Worm (Caenorhabditis elegans) whole organism, late embryonic: Measurements from ENCODE around the gene edg-1.

ENCODE experiments used
- C08G9.2 ChIP-seq: sonication (generic microtip); optimal IDR thresholded peaks from 2 replicates; lab custom pipeline; 2016; ENCODE audit warnings: mild to moderate bottlenecking, missing genetic modification characterization, moderate library complexity, missing compliant biosample characterization
- C38D4.7 ChIP-seq: fragments of 200-800 bp; sonication (Bioruptor generic); optimal IDR thresholded peaks from 2 replicates; lab custom pipeline; 2018; ENCODE audit warnings: mild to moderate bottlenecking, missing genetic modification characterization, moderate library complexity, missing compliant biosample characterization
- F13H6.1 ChIP-seq: sonication (generic microtip); optimal IDR thresholded peaks from 2 replicates; lab custom pipeline; 2016; ENCODE audit warnings: missing genetic modification characterization, missing compliant biosample characterization
- K09A11.1 ChIP-seq: sonication (generic microtip); optimal IDR thresholded peaks from 2 replicates; lab custom pipeline; 2017; ENCODE audit warnings: antibody characterized with exemption, mild to moderate bottlenecking, missing genetic modification characterization, missing compliant biosample characterization; ENCODE audit not compliant: insufficient read depth
- Y22D7AL.16 ChIP-seq: sonication (generic microtip); optimal IDR thresholded peaks from 2 replicates; lab custom pipeline; 2016; ENCODE audit warnings: missing genetic modification characterization, missing compliant biosample characterization
- ahr-1 ChIP-seq: sonication (generic microtip); optimal IDR thresholded peaks from 2 replicates; lab custom pipeline; 2016; ENCODE audit warnings: missing genetic modification characterization, missing compliant biosample characterization
- ceh-14 ChIP-seq: sonication (generic microtip); optimal IDR thresholded peaks from 2 replicates; lab custom pipeline; 2016; ENCODE audit warnings: missing genotype, missing genetic modification characterization, missing compliant biosample characterization
- ceh-18 ChIP-seq: sonication (generic microtip); optimal IDR thresholded peaks from 2 replicates; lab custom pipeline; 2016; ENCODE audit warnings: missing genetic modification characterization, missing compliant biosample characterization
- ceh-19 ChIP-seq: fragments of 200-800 bp; sonication (Bioruptor generic); optimal IDR thresholded peaks from 2 replicates; lab custom pipeline; 2018; ENCODE audit warnings: mild to moderate bottlenecking, missing genetic modification characterization, missing compliant biosample characterization
- ceh-24 ChIP-seq: sonication (generic microtip); optimal IDR thresholded peaks from 2 replicates; lab custom pipeline; 2016; ENCODE audit warnings: mild to moderate bottlenecking, missing genetic modification characterization, missing compliant biosample characterization
- ceh-30 ChIP-seq: fragments of 150-350 bp; optimal IDR thresholded peaks from 2 replicates; lab custom pipeline; 2014; ENCODE audit warnings: missing biosample characterization, missing genetic modification characterization
- ceh-34 ChIP-seq: sonication (generic microtip); optimal IDR thresholded peaks from 2 replicates; lab custom pipeline; 2016; ENCODE audit warnings: mild to moderate bottlenecking, missing genetic modification characterization, missing compliant biosample characterization
- ceh-9 ChIP-seq: sonication (generic microtip); optimal IDR thresholded peaks from 2 replicates; lab custom pipeline; 2016; ENCODE audit warnings: mild to moderate bottlenecking, missing genetic modification characterization, inconsistent platforms, missing compliant biosample characterization
- che-1 ChIP-seq: sonication (generic microtip); optimal IDR thresholded peaks from 2 replicates; lab custom pipeline; 2016; ENCODE audit warnings: mild to moderate bottlenecking, missing genetic modification characterization, missing compliant biosample characterization
- dmd-4 ChIP-seq: sonication (generic microtip); optimal IDR thresholded peaks from 2 replicates; lab custom pipeline; 2016; ENCODE audit warnings: borderline replicate concordance, missing genetic modification characterization, missing compliant biosample characterization
- elt-2 ChIP-seq: sonication (generic microtip); optimal IDR thresholded peaks from 2 replicates; lab custom pipeline; 2016; ENCODE audit warnings: missing genetic modification reagents, missing genetic modification characterization, missing compliant biosample characterization
- ets-4 ChIP-seq: sonication (generic microtip); optimal IDR thresholded peaks from 2 replicates; lab custom pipeline; 2016; ENCODE audit warnings: missing genetic modification characterization, missing compliant biosample characterization
- eyg-1 ChIP-seq: sonication (generic microtip); optimal IDR thresholded peaks from 2 replicates; lab custom pipeline; 2016; ENCODE audit warnings: missing genotype, missing genetic modification characterization, missing compliant biosample characterization
- fkh-10 ChIP-seq: fragments of 150-350 bp; optimal IDR thresholded peaks from 2 replicates; lab custom pipeline; 2014; ENCODE audit warnings: missing biosample characterization, missing genetic modification reagents, missing genetic modification characterization
- gmeb-2 ChIP-seq: sonication (generic microtip); optimal IDR thresholded peaks from 2 replicates; lab custom pipeline; 2016; ENCODE audit warnings: missing genetic modification characterization, inconsistent platforms, missing compliant biosample characterization
- hlh-13 ChIP-seq: fragments of 200-800 bp; sonication (Bioruptor generic); optimal IDR thresholded peaks from 2 replicates; lab custom pipeline; 2018; ENCODE audit warnings: mild to moderate bottlenecking, missing genetic modification characterization, missing compliant biosample characterization
- hlh-15 ChIP-seq: sonication (generic microtip); optimal IDR thresholded peaks from 2 replicates; lab custom pipeline; 2016; ENCODE audit warnings: missing genetic modification characterization, missing compliant biosample characterization
- hlh-6 ChIP-seq: sonication (generic microtip); optimal IDR thresholded peaks from 2 replicates; lab custom pipeline; 2016; ENCODE audit warnings: missing genotype, missing genetic modification characterization, missing compliant biosample characterization
- hlh-8 ChIP-seq: sonication (generic microtip); optimal IDR thresholded peaks from 2 replicates; lab custom pipeline; 2016; ENCODE audit warnings: missing genotype, missing genetic modification characterization, missing compliant biosample characterization
- madf-2 ChIP-seq: sonication (generic microtip); optimal IDR thresholded peaks from 2 replicates; lab custom pipeline; 2017; ENCODE audit warnings: missing genetic modification characterization, missing compliant biosample characterization
- mec-3 ChIP-seq: sonication (generic microtip); optimal IDR thresholded peaks from 2 replicates; lab custom pipeline; 2016; ENCODE audit warnings: borderline replicate concordance, missing genetic modification characterization, missing compliant biosample characterization
- nhr-232 ChIP-seq: sonication (generic microtip); optimal IDR thresholded peaks from 2 replicates; lab custom pipeline; 2016; ENCODE audit warnings: missing genetic modification characterization, missing compliant biosample characterization
- npax-4 ChIP-seq: sonication (generic microtip); optimal IDR thresholded peaks from 2 replicates; lab custom pipeline; 2016; ENCODE audit warnings: missing genetic modification characterization, missing compliant biosample characterization
- odd-2 ChIP-seq: sonication (generic microtip); optimal IDR thresholded peaks from 2 replicates; lab custom pipeline; 2017; ENCODE audit warnings: antibody characterized with exemption, mild to moderate bottlenecking, missing genetic modification characterization, missing compliant biosample characterization
- pag-3 ChIP-seq: sonication (generic microtip); optimal IDR thresholded peaks from 2 replicates; lab custom pipeline; 2016; ENCODE audit warnings: missing compliant biosample characterization, missing genetic modification characterization, borderline replicate concordance
- pat-9 ChIP-seq: fragments of 200-800 bp; sonication (Bioruptor generic); optimal IDR thresholded peaks from 2 replicates; lab custom pipeline; 2018; ENCODE audit warnings: mild to moderate bottlenecking, missing genetic modification characterization, moderate library complexity, missing compliant biosample characterization
- pax-1 ChIP-seq: fragments of 150-350 bp; optimal IDR thresholded peaks from 2 replicates; lab custom pipeline; 2014; ENCODE audit warnings: missing biosample characterization, missing genetic modification characterization
- pha-2 ChIP-seq: sonication (generic microtip); optimal IDR thresholded peaks from 2 replicates; lab custom pipeline; 2017; ENCODE audit warnings: mild to moderate bottlenecking, missing genetic modification characterization, missing compliant biosample characterization
- pha-4 ChIP-seq: fragments of 150-350 bp; optimal IDR thresholded peaks from 2 replicates; lab custom pipeline; 2018; ENCODE audit warnings: missing biosample characterization, missing genetic modification reagents, missing genetic modification characterization
- pros-1 ChIP-seq: fragments of 150-350 bp; optimal IDR thresholded peaks from 2 replicates; lab custom pipeline; 2014; ENCODE audit warnings: missing biosample characterization, missing genetic modification reagents, missing genetic modification characterization
- ref-2 ChIP-seq: sonication (generic microtip); optimal IDR thresholded peaks from 2 replicates; lab custom pipeline; 2016; ENCODE audit warnings: missing genetic modification characterization, missing compliant biosample characterization
- syd-9 ChIP-seq: sonication (generic microtip); optimal IDR thresholded peaks from 2 replicates; lab custom pipeline; 2016; ENCODE audit warnings: mild to moderate bottlenecking, missing genetic modification characterization, moderate library complexity, missing compliant biosample characterization
- tbx-7 ChIP-seq: sonication (generic microtip); optimal IDR thresholded peaks from 2 replicates; lab custom pipeline; 2016; ENCODE audit warnings: missing genotype, missing genetic modification characterization, missing compliant biosample characterization
- ttx-3 ChIP-seq: sonication (generic microtip); optimal IDR thresholded peaks from 2 replicates; lab custom pipeline; 2016; ENCODE audit warnings: missing genetic modification reagents, missing genetic modification characterization, missing compliant biosample characterization
- unc-42 ChIP-seq: sonication (generic microtip); optimal IDR thresholded peaks from 2 replicates; lab custom pipeline; 2016; ENCODE audit warnings: missing genotype, missing genetic modification characterization, missing compliant biosample characterization
- unc-86 ChIP-seq: sonication (generic microtip); optimal IDR thresholded peaks from 2 replicates; lab custom pipeline; 2016; ENCODE audit warnings: missing genetic modification characterization, missing compliant biosample characterization
- ztf-16 ChIP-seq: sonication (generic microtip); optimal IDR thresholded peaks from 2 replicates; lab custom pipeline; 2017; ENCODE audit warnings: missing genetic modification characterization, missing compliant biosample characterization

edg-1 gene

ce11 chrIV:11310624-11311023, 10.0 kb upstream of the edg-1 start, which contains the start of gene znf-207 (continued):
- TF ChIP-seq ceh-18 (peak; percentile 27), F13H6.1 (tag; lab: Kevin White, UChicago) (peak; percentile 45), pat-9 (tag; lab: Kevin White, UChicago) (peak; percentile 3), ceh-34 (tag; lab: Kevin White, UChicago) (peak; percentile 59), dmd-4 (tag; lab: Kevin White, UChicago) (peak; percentile 45), tbx-7 (tag; lab: Kevin White, UChicago) (peak; percentile 4), ztf-16 (tag; lab: Kevin White, UChicago) (no peak), pros-1 (tag; lab: Kevin White, UChicago) (no peak), che-1 (tag; lab: Kevin White, UChicago) (peak; percentile 33), ceh-30 (tag; lab: Kevin White, UChicago) (no peak), nhr-232 (tag; lab: Kevin White, UChicago) (peak; percentile 45), mec-3 (tag; lab: Kevin White, UChicago) (no peak), ceh-24 (tag; lab: Kevin White, UChicago) (no peak), K09A11.1 (peak; percentile 54), npax-4 (tag; lab: Kevin White, UChicago) (no peak), eyg-1 (tag; lab: Kevin White, UChicago) (peak; percentile 32), hlh-13 (GFP tag; lab: Kevin White, UChicago) (no peak), pha-2 (peak; percentile 2), Y22D7AL.16 (tag; lab: Kevin White, UChicago) (no peak), hlh-8 (tag; lab: Kevin White, UChicago) (no peak), ceh-9 (tag; lab: Kevin White, UChicago) (no peak), elt-2 (tag; lab: Kevin White, UChicago) (peak; percentile 78), pag-3 (no peak), pax-1 (tag; lab: Kevin White, UChicago) (no peak), ceh-14 (peak; percentile 90), gmeb-2 (tag; lab: Kevin White, UChicago) (peak; percentile 19), ahr-1 (tag; lab: Kevin White, UChicago) (peak; percentile 8), hlh-15 (tag; lab: Kevin White, UChicago) (peak; percentile 12), ets-4 (peak; percentile 16), ceh-19 (GFP tag; lab: Kevin White, UChicago) (peak; percentile 52), pha-4 (tag; lab: Kevin White, UChicago) (no peak), ref-2 (tag; lab: Kevin White, UChicago) (peak; percentile 60), hlh-6 (tag; lab: Kevin White, UChicago) (no peak), syd-9 (tag; lab: Kevin White, UChicago) (peak; percentile 31), unc-42 (tag; lab: Kevin White, UChicago) (peak; percentile 99), madf-2 (tag; lab: Kevin White, UChicago) (peak; percentile 36), ttx-3 (tag; lab: Kevin White, UChicago) (peak; percentile 23)

ce11 chrIV:11311484-11311883, 9.1 kb upstream of the edg-1 start:
- no peak for TF ChIP-seq tbx-7 (tag; lab: Kevin White, UChicago)
- no peak for TF ChIP-seq F13H6.1 (tag; lab: Kevin White, UChicago)
- TF ChIP-seq ceh-30 (tag; lab: Kevin White, UChicago), result no peak
- TF ChIP-seq hlh-8 (tag; lab: Kevin White, UChicago), result no peak
- TF ChIP-seq C08G9.2 (tag; lab: Kevin White, UChicago), result no peak
- no peak for TF ChIP-seq pros-1 (tag; lab: Kevin White, UChicago)
- TF ChIP-seq pat-9 (tag; lab: Kevin White, UChicago), result no peak
- TF ChIP-seq hlh-13 (GFP tag; lab: Kevin White, UChicago), result no peak
- TF ChIP-seq unc-86, result no peak
- no peak for TF ChIP-seq odd-2
- no peak for TF ChIP-seq C38D4.7 (GFP tag; lab: Kevin White, UChicago)
- TF ChIP-seq fkh-10, result no peak
